Worm (Caenorhabditis elegans) whole organism, young adult: ENCODE measurements around the gene hex-5.

Source experiments
- B0019.2 ChIP-seq: fragments of 200-800 bp; sonication (Bioruptor generic); conservative IDR thresholded peaks from 2 replicates; pipeline ENCODE4 v1.3.6; 2022; ENCODE audit warnings: missing genetic modification reagents, missing genetic modification characterization, missing compliant biosample characterization
- B0035.1 ChIP-seq: sonication (generic microtip); optimal IDR thresholded peaks from 2 replicates; lab custom pipeline; 2016; ENCODE audit warnings: missing genetic modification characterization, mild to moderate bottlenecking, missing compliant biosample characterization, missing genotype, missing genetic modification reagents
- B0336.3 ChIP-seq: fragments of 200-800 bp; sonication (Bioruptor generic); IDR thresholded peaks from 2 replicates; pipeline ENCODE4 v1.3.6; 2022; ENCODE audit warnings: missing genetic modification characterization, missing compliant biosample characterization
- F39B2.1 ChIP-seq: fragments of 200-800 bp; sonication (Bioruptor generic); IDR thresholded peaks from 2 replicates; pipeline ENCODE4 v1.3.6; 2022; ENCODE audit warnings: missing genetic modification reagents, missing genetic modification characterization, missing compliant biosample characterization
- F57A8.1 ChIP-seq: fragments of 200-800 bp; sonication (Bioruptor generic); optimal IDR thresholded peaks from 2 replicates; lab custom pipeline; 2018; ENCODE audit warnings: mild to moderate bottlenecking, missing genetic modification characterization, moderate library complexity, missing compliant biosample characterization
- F57C9.4 ChIP-seq: sonication (generic microtip); optimal IDR thresholded peaks from 2 replicates; lab custom pipeline; 2017; ENCODE audit warnings: mild to moderate bottlenecking, missing genetic modification characterization, missing compliant biosample characterization
- K11D2.4 ChIP-seq: fragments of 200-800 bp; sonication (Bioruptor generic); IDR thresholded peaks from 2 replicates; pipeline ENCODE4 v1.3.6; 2022; ENCODE audit warnings: missing genetic modification reagents, missing genetic modification characterization, missing compliant biosample characterization
- T07F8.4 ChIP-seq: sonication (generic microtip); optimal IDR thresholded peaks from 2 replicates; lab custom pipeline; 2016; ENCODE audit warnings: mild to moderate bottlenecking, missing genetic modification characterization, moderate library complexity, missing compliant biosample characterization
- Y53G8AR.9 ChIP-seq: fragments of 200-800 bp; sonication (Bioruptor generic); conservative IDR thresholded peaks from 2 replicates; pipeline ENCODE4 v1.3.6; 2022; ENCODE audit warnings: missing genetic modification reagents, missing genetic modification characterization, missing compliant biosample characterization
- Y67H2A.10 ChIP-seq: fragments of 200-800 bp; sonication (Bioruptor generic); conservative IDR thresholded peaks from 2 replicates; pipeline ENCODE4 v1.3.6; 2022; ENCODE audit warnings: missing genetic modification reagents, missing genetic modification characterization, missing compliant biosample characterization
- Y95B8A.8 ChIP-seq: fragments of 200-800 bp; sonication (Bioruptor generic); IDR thresholded peaks from 2 replicates; pipeline ENCODE4 v1.3.6; 2022; ENCODE audit warnings: missing genetic modification reagents, missing genetic modification characterization, missing compliant biosample characterization
- akir-1 ChIP-seq: fragments of 200-800 bp; sonication (Bioruptor generic); optimal IDR thresholded peaks from 2 replicates; lab custom pipeline; 2018; ENCODE audit warnings: mild to moderate bottlenecking, missing genetic modification characterization, moderate library complexity, missing compliant biosample characterization
- aptf-3 ChIP-seq: fragments of 200-800 bp; sonication (Bioruptor generic); IDR thresholded peaks from 2 replicates; pipeline ENCODE4 v1.3.6; 2022; ENCODE audit warnings: missing genetic modification characterization, missing compliant biosample characterization
- attf-6 ChIP-seq: fragments of 200-800 bp; sonication (Bioruptor generic); IDR thresholded peaks from 2 replicates; pipeline ENCODE4 v1.3.6; 2022; ENCODE audit warnings: missing genetic modification reagents, missing genetic modification characterization, missing compliant biosample characterization
- ccch-3 ChIP-seq: fragments of 200-800 bp; sonication (Bioruptor generic); optimal IDR thresholded peaks from 2 replicates; lab custom pipeline; 2018; ENCODE audit warnings: mild to moderate bottlenecking, missing genetic modification characterization, missing compliant biosample characterization
- cebp-1 ChIP-seq, 2 experiments: fragments of 200-800 bp in 1 of 2; sonication (Bioruptor generic) in 1 of 2; sonication (generic microtip) in 1 of 2; IDR thresholded peaks in 1 of 2; optimal IDR thresholded peaks in 1 of 2; 2 replicates each; pipeline versions ENCODE4 v1.3.6 to Lab custom; 2017 to 2022; ENCODE audit warnings: missing compliant biosample characterization in 2 of 2, missing genetic modification characterization in 2 of 2, mild to moderate bottlenecking in 1 of 2, missing genetic modification reagents in 1 of 2, moderate library complexity in 1 of 2
- ceh-100 ChIP-seq: fragments of 200-800 bp; sonication (Bioruptor generic); IDR thresholded peaks from 2 replicates; pipeline ENCODE4 v1.3.6; 2022; ENCODE audit warnings: missing genetic modification reagents, missing genetic modification characterization, missing compliant biosample characterization
- dox-1 ChIP-seq: fragments of 200-800 bp; sonication (Bioruptor generic); IDR thresholded peaks from 2 replicates; pipeline ENCODE4 v1.3.6; 2022; ENCODE audit warnings: missing genetic modification reagents, missing genetic modification characterization, missing compliant biosample characterization
- ets-4 ChIP-seq: fragments of 200-800 bp; sonication (Bioruptor generic); optimal IDR thresholded peaks from 2 replicates; lab custom pipeline; 2018; ENCODE audit warnings: mild to moderate bottlenecking, missing genetic modification characterization, missing compliant biosample characterization
- fkh-3 ChIP-seq: sonication (generic microtip); optimal IDR thresholded peaks from 2 replicates; lab custom pipeline; 2016; ENCODE audit warnings: mild to moderate bottlenecking, missing genetic modification characterization, missing compliant biosample characterization
- hmg-1.2 ChIP-seq: fragments of 200-800 bp; sonication (Bioruptor generic); IDR thresholded peaks from 2 replicates; pipeline ENCODE4 v1.3.6; 2022; ENCODE audit warnings: missing genetic modification reagents, missing genetic modification characterization, missing compliant biosample characterization
- let-607 ChIP-seq, 2 experiments: fragments of 200-800 bp in 1 of 2; sonication (Bioruptor generic) in 1 of 2; sonication (generic microtip) in 1 of 2; optimal IDR thresholded peaks; 2 replicates each; lab custom pipeline; 2016 to 2018; ENCODE audit warnings: mild to moderate bottlenecking in 2 of 2, missing compliant biosample characterization in 2 of 2, missing genetic modification characterization in 2 of 2, moderate library complexity in 2 of 2, missing genotype in 1 of 2
- lin-54 ChIP-seq: fragments of 200-800 bp; sonication (Bioruptor generic); optimal IDR thresholded peaks from 2 replicates; lab custom pipeline; 2018; ENCODE audit warnings: mild to moderate bottlenecking, missing genetic modification characterization, missing compliant biosample characterization
- lsy-27 ChIP-seq: sonication (generic microtip); optimal IDR thresholded peaks from 2 replicates; lab custom pipeline; 2017; ENCODE audit warnings: missing genetic modification characterization, mild to moderate bottlenecking, missing compliant biosample characterization, antibody characterized with exemption, missing genotype, borderline replicate concordance; ENCODE audit not compliant: insufficient read depth
- nfya-2 ChIP-seq: fragments of 200-800 bp; sonication (Bioruptor generic); IDR thresholded peaks from 2 replicates; pipeline ENCODE4 v1.3.6; 2022; ENCODE audit warnings: missing genetic modification reagents, missing genetic modification characterization, missing compliant biosample characterization
- rec-8 ChIP-seq, 2 experiments: sonication (generic microtip); optimal IDR thresholded peaks; 2 replicates each; lab custom pipeline; 2016; ENCODE audit warnings: mild to moderate bottlenecking in 2 of 2, missing genetic modification characterization in 2 of 2, missing genetic modification reagents in 2 of 2, missing genotype in 2 of 2, missing biosample characterization in 1 of 2, missing compliant biosample characterization in 1 of 2, moderate library complexity in 1 of 2
- snpc-1.1 ChIP-seq: sonication (generic microtip); optimal IDR thresholded peaks from 2 replicates; lab custom pipeline; 2017; ENCODE audit warnings: missing genetic modification characterization, mild to moderate bottlenecking, missing compliant biosample characterization, antibody characterized with exemption, moderate library complexity, missing genotype, missing genetic modification reagents; ENCODE audit not compliant: insufficient read depth
- snpc-1.3 ChIP-seq: sonication (generic microtip); optimal IDR thresholded peaks from 2 replicates; lab custom pipeline; 2017; ENCODE audit warnings: missing genetic modification characterization, mild to moderate bottlenecking, missing compliant biosample characterization, antibody characterized with exemption, moderate library complexity, missing genotype, missing genetic modification reagents; ENCODE audit not compliant: insufficient read depth
- snpc-4 ChIP-seq, 5 experiments: fragments of 150-350 bp in 1 of 5; sonication (generic microtip) in 4 of 5; optimal IDR thresholded peaks; 2 replicates each; lab custom pipeline; 2014 to 2018; ENCODE audit warnings: missing genetic modification characterization in 5 of 5, missing biosample characterization in 3 of 5, antibody characterized with exemption in 2 of 5, mild to moderate bottlenecking in 2 of 5, missing compliant biosample characterization in 2 of 5, missing genotype in 2 of 5, moderate library complexity in 2 of 5, missing genetic modification reagents in 1 of 5
- tbx-9 ChIP-seq: sonication (generic microtip); optimal IDR thresholded peaks from 2 replicates; lab custom pipeline; 2016; ENCODE audit warnings: borderline replicate concordance, missing genetic modification characterization, inconsistent platforms, missing compliant biosample characterization
- unc-62 ChIP-seq: fragments of 150-350 bp; optimal IDR thresholded peaks from 2 replicates; lab custom pipeline; 2014; ENCODE audit warnings: missing biosample characterization, missing genetic modification reagents, missing genetic modification characterization
- zim-3 ChIP-seq: sonication (generic microtip); optimal IDR thresholded peaks from 2 replicates; lab custom pipeline; 2017; ENCODE audit warnings: mild to moderate bottlenecking, missing genetic modification characterization, moderate library complexity, missing compliant biosample characterization
- ztf-25 ChIP-seq: fragments of 200-800 bp; sonication (Bioruptor generic); IDR thresholded peaks from 2 replicates; pipeline ENCODE4 v1.3.6; 2022; ENCODE audit warnings: missing genetic modification reagents, missing genetic modification characterization, missing compliant biosample characterization
- ztf-28 ChIP-seq: fragments of 200-800 bp; sonication (Bioruptor generic); IDR thresholded peaks from 2 replicates; pipeline ENCODE4 v1.3.6; 2022; ENCODE audit warnings: missing genetic modification reagents, missing genetic modification characterization, missing compliant biosample characterization

hex-5 gene

DNA sequence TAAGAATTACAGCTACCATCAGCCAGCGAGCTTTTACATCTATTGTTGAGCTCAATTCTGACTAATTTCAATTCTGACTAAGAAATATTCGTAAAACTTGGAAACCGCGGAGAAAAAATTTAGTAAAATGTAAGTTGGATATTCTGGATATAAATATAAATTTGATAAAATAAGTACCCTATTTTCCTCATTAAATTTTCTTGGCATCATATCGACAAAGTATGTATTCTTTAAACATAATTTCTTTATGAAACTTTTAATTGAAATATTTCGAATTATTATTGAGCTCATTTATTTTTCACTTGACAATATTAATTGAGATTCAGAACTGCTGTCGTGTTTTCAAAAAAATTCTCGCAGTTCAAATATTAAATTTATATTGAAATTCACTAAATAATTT is 24.5 kb upstream of the hex-5 start:
- TF ChIP-seq B0019.2 (GFP tag; lab: Robert Waterston, UW) = no peak
- TF ChIP-seq cebp-1 (GFP tag; IDR thresholded peaks at IDR 0.05; lab: Robert Waterston, UW) = no peak
- TF ChIP-seq cebp-1 (tag; optimal IDR thresholded peaks at IDR 0.05; lab: Kevin White, UChicago) = no peak
- TF ChIP-seq zim-3 (tag; lab: Kevin White, UChicago) = no peak
- TF ChIP-seq hmg-1.2 (GFP tag; lab: Robert Waterston, UW) = no peak
- no peak for TF ChIP-seq unc-62 (GFP tag; lab: Kevin White, UChicago)
- TF ChIP-seq B0035.1 (tag; lab: Kevin White, UChicago) = no peak
- no peak for TF ChIP-seq T07F8.4
- TF ChIP-seq fkh-3 (tag; lab: Kevin White, UChicago) = no peak
- no peak for TF ChIP-seq ccch-3 (GFP tag; lab: Kevin White, UChicago)
- no peak for TF ChIP-seq ztf-28 (GFP tag; lab: Robert Waterston, UW)
- no peak for TF ChIP-seq Y67H2A.10 (GFP tag; lab: Robert Waterston, UW)
- no peak for TF ChIP-seq ceh-100
- TF ChIP-seq tbx-9 (tag; lab: Kevin White, UChicago) = no peak
- no peak for TF ChIP-seq nfya-2 (GFP tag; lab: Robert Waterston, UW)
- TF ChIP-seq aptf-3 (GFP tag; lab: Robert Waterston, UW) = no peak
- no peak for TF ChIP-seq lin-54 (GFP tag; lab: Kevin White, UChicago)

DNA sequence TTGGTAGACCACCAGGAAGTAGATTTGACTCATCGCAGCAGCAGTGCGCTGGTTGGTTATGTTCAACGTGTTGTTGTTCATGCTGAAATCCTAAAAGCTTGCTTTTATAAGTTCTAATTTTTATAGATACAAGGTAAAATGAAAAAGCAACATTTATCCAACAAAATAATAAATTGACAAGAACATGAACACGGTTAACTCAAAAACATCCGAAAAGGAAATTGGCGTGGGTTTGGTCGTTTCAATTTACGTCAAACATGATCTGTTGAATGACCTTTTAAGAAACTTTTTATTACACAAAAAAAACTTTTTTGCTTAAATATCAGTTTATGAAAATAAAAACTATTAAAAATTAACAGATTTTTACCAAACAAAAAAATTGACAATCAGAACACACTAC is 23.8 kb upstream of the hex-5 start, which contains the start of gene ntr-2:
ntr-2 (minus strand) TSS at position 101 of the 400 bp plus-strand sequence.
- TF ChIP-seq Y53G8AR.9 (GFP tag; lab: Robert Waterston, UW) (no peak), snpc-1.1 (tag; lab: Kevin White, UChicago) (no peak), rec-8 (tag; optimal IDR thresholded peaks at IDR 0.05; lab: Kevin White, UChicago) (no peak), dox-1 (no peak), snpc-4 (GFP tag; optimal IDR thresholded peaks at IDR 0.05; lab: Kevin White, UChicago) (no peak), snpc-4 (tag; optimal IDR thresholded peaks at IDR 0.05; lab: Kevin White, UChicago) (no peak)

DNA sequence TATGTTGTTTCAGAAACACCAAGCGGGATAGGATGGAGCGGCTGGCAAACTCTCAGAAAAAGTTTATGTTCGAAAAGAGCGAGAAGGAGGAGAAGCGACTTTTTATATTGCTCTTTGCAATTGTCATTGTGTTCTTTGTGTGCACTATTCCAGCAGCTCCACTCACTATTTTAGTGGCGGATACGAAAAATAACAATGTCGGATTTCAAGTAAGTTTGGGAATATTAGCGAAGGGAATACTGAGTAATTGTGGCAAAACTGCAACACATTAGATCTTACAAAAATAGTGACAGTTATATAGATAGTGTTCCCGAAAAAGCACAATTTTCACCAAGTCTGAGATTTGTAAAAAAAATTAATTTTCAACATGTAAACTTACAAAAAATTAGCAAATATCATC is 17.7 kb upstream of the hex-5 start:
- TF ChIP-seq ztf-25 (GFP tag; lab: Robert Waterston, UW) = no peak

DNA sequence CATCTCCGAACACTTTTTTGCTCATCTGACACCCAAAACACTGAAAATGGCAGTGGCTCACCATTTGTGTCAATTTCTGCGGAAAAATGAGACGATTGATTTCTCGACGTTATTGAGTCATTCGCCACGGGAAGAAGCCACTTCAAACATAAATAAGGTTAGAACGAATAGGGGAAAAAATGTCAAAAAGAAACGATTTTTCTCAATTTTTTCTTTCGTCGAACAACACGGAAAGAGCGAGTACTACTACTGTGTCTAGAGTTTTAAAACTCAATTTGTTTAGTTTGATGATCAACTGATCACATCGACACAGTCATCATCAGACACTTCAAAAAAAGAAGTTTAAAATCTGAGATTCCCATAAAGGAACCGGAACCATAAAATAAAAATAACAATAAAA is 15.8 kb upstream of the hex-5 start:
- TF ChIP-seq F57A8.1 (GFP tag; lab: Kevin White, UChicago) (no peak), snpc-1.3 (tag; lab: Kevin White, UChicago) (no peak), dox-1 (no peak), F39B2.1 (GFP tag; lab: Robert Waterston, UW) (no peak), aptf-3 (GFP tag; lab: Robert Waterston, UW) (no peak), K11D2.4 (GFP tag; lab: Robert Waterston, UW) (no peak), Y67H2A.10 (GFP tag; lab: Robert Waterston, UW) (no peak), lsy-27 (tag; lab: Kevin White, UChicago) (no peak), Y95B8A.8 (no peak), let-607 (tag; optimal IDR thresholded peaks at IDR 0.05; lab: Kevin White, UChicago) (no peak), snpc-1.1 (tag; lab: Kevin White, UChicago) (no peak), B0336.3 (GFP tag; lab: Robert Waterston, UW) (no peak), ceh-100 (no peak), F57C9.4 (tag; lab: Kevin White, UChicago) (no peak), ets-4 (GFP tag; lab: Kevin White, UChicago) (no peak), fkh-3 (tag; lab: Kevin White, UChicago) (no peak), akir-1 (GFP tag; lab: Kevin White, UChicago) (no peak), attf-6 (no peak)
